Worm (Caenorhabditis elegans): ENCODE results near the gene T01H3.5.

The T01H3.5 gene

ce11 chrII:7892761-7893272 is 13.4 kb downstream of the T01H3.5 start, which contains the start of gene ptc-1:
Gene ptc-1, plus strand, starts transcription at chrII:7893222.
- no peak for TF ChIP-seq tra-4 (tag; optimal IDR thresholded peaks at IDR 0.05)
- no peak for TF ChIP-seq hmbx-1 (tag; optimal IDR thresholded peaks at IDR 0.05)
- no peak for TF ChIP-seq flt-1 (GFP tag; IDR thresholded peaks at IDR 0.05)
- no peak for TF ChIP-seq scrt-1 (GFP tag; IDR thresholded peaks at IDR 0.05)
- no peak for TF ChIP-seq pes-1 (GFP tag; IDR thresholded peaks at IDR 0.05)
- no peak for TF ChIP-seq ceh-13 (GFP tag; optimal IDR thresholded peaks at IDR 0.05)
- TF ChIP-seq F13C5.2 (tag; optimal IDR thresholded peaks at IDR 0.05), result no peak
- TF ChIP-seq ets-7 (tag; optimal IDR thresholded peaks at IDR 0.05), result no peak
- TF ChIP-seq tbx-37 (GFP tag; conservative IDR thresholded peaks at IDR 0.05), result no peak
- no peak for TF ChIP-seq tbx-11 (GFP tag; IDR thresholded peaks at IDR 0.05)
- TF ChIP-seq ama-1 (optimal IDR thresholded peaks at IDR 0.05), result no peak
- no peak for TF ChIP-seq aly-1 (tag; optimal IDR thresholded peaks at IDR 0.05)
- TF ChIP-seq sea-1 (GFP tag; conservative IDR thresholded peaks at IDR 0.05), result no peak
- TF ChIP-seq hnd-1 (tag; optimal IDR thresholded peaks at IDR 0.05), result no peak
- TF ChIP-seq B0310.2 (tag; optimal IDR thresholded peaks at IDR 0.05), result no peak
- TF ChIP-seq hmg-4 (GFP tag; optimal IDR thresholded peaks at IDR 0.05), result no peak
- no peak for TF ChIP-seq ceh-36 (tag; optimal IDR thresholded peaks at IDR 0.05)

ce11 chrII:7893648-7894047 is 14.2 kb downstream of the T01H3.5 start:
- TF ChIP-seq ama-1 (optimal IDR thresholded peaks at IDR 0.05) (no peak), hmg-4 (GFP tag; optimal IDR thresholded peaks at IDR 0.05) (no peak), scrt-1 (GFP tag; IDR thresholded peaks at IDR 0.05) (no peak), aly-1 (tag; optimal IDR thresholded peaks at IDR 0.05) (no peak), F13C5.2 (tag; optimal IDR thresholded peaks at IDR 0.05) (no peak), tbx-37 (GFP tag; conservative IDR thresholded peaks at IDR 0.05) (no peak), pes-1 (GFP tag; IDR thresholded peaks at IDR 0.05) (no peak), hmbx-1 (tag; optimal IDR thresholded peaks at IDR 0.05) (no peak), tbx-11 (GFP tag; IDR thresholded peaks at IDR 0.05) (no peak), tra-4 (tag; optimal IDR thresholded peaks at IDR 0.05) (no peak), hnd-1 (tag; optimal IDR thresholded peaks at IDR 0.05) (no peak), B0310.2 (tag; optimal IDR thresholded peaks at IDR 0.05) (no peak), ets-7 (tag; optimal IDR thresholded peaks at IDR 0.05) (no peak), sea-1 (GFP tag; conservative IDR thresholded peaks at IDR 0.05) (no peak), flt-1 (GFP tag; IDR thresholded peaks at IDR 0.05) (no peak), ceh-36 (tag; optimal IDR thresholded peaks at IDR 0.05) (no peak), ceh-13 (GFP tag; optimal IDR thresholded peaks at IDR 0.05) (no peak)

- TF ChIP-seq ceh-36 (tag; optimal IDR thresholded peaks at IDR 0.05) (no peak), flt-1 (GFP tag; IDR thresholded peaks at IDR 0.05) (no peak), hmg-4 (GFP tag; optimal IDR thresholded peaks at IDR 0.05) (no peak), ets-7 (tag; optimal IDR thresholded peaks at IDR 0.05) (no peak), tbx-11 (GFP tag; IDR thresholded peaks at IDR 0.05) (no peak), F13C5.2 (tag; optimal IDR thresholded peaks at IDR 0.05) (no peak), scrt-1 (GFP tag; IDR thresholded peaks at IDR 0.05) (no peak), sea-1 (GFP tag; conservative IDR thresholded peaks at IDR 0.05) (no peak), aly-1 (tag; optimal IDR thresholded peaks at IDR 0.05) (no peak)
Observed at ce11 chrII:7895190-7895589, 15.8 kb downstream of the T01H3.5 start.

ce11 chrII:7900190-7900672 is 20.8 kb downstream of the T01H3.5 start, which contains the start of gene rev-1:
Gene rev-1, plus strand, starts transcription at chrII:7900622.
- TF ChIP-seq scrt-1 (GFP tag; IDR thresholded peaks at IDR 0.05) (no peak), ama-1 (optimal IDR thresholded peaks at IDR 0.05) (no peak), B0310.2 (tag; optimal IDR thresholded peaks at IDR 0.05) (no peak), hnd-1 (tag; optimal IDR thresholded peaks at IDR 0.05) (no peak), tbx-11 (GFP tag; IDR thresholded peaks at IDR 0.05) (no peak), hmg-4 (GFP tag; optimal IDR thresholded peaks at IDR 0.05) (no peak)

- TF ChIP-seq tbx-37 (GFP tag; conservative IDR thresholded peaks at IDR 0.05), result no peak
- no peak for TF ChIP-seq sea-1 (GFP tag; conservative IDR thresholded peaks at IDR 0.05)
- no peak for TF ChIP-seq flt-1 (GFP tag; IDR thresholded peaks at IDR 0.05)
- TF ChIP-seq tra-4 (tag; optimal IDR thresholded peaks at IDR 0.05), result no peak
- no peak for TF ChIP-seq B0310.2 (tag; optimal IDR thresholded peaks at IDR 0.05)
- no peak for TF ChIP-seq aly-1 (tag; optimal IDR thresholded peaks at IDR 0.05)
- TF ChIP-seq pes-1 (GFP tag; IDR thresholded peaks at IDR 0.05), result no peak
- no peak for TF ChIP-seq tbx-11 (GFP tag; IDR thresholded peaks at IDR 0.05)
Observed at ce11 chrII:7900762-7901161, 21.3 kb downstream of the T01H3.5 start.

- no peak for TF ChIP-seq flt-1 (GFP tag; IDR thresholded peaks at IDR 0.05)
- TF ChIP-seq hnd-1 (tag; optimal IDR thresholded peaks at IDR 0.05), result no peak
- TF ChIP-seq tra-4 (tag; optimal IDR thresholded peaks at IDR 0.05), result no peak
- no peak for TF ChIP-seq ceh-36 (tag; optimal IDR thresholded peaks at IDR 0.05)
Observed at ce11 chrII:7901990-7902389, 22.6 kb downstream of the T01H3.5 start.

ce11 chrII:7907539-7907997 is 28.2 kb downstream of the T01H3.5 start, which contains the start of gene best-23:
Gene best-23, minus strand, starts transcription at chrII:7907589.
- TF ChIP-seq sea-1 (GFP tag; conservative IDR thresholded peaks at IDR 0.05) (no peak), tbx-11 (GFP tag; IDR thresholded peaks at IDR 0.05) (no peak), tra-4 (tag; optimal IDR thresholded peaks at IDR 0.05) (no peak), ceh-13 (GFP tag; optimal IDR thresholded peaks at IDR 0.05) (no peak), ceh-36 (tag; optimal IDR thresholded peaks at IDR 0.05) (no peak), scrt-1 (GFP tag; IDR thresholded peaks at IDR 0.05) (no peak), pes-1 (GFP tag; IDR thresholded peaks at IDR 0.05) (no peak), hnd-1 (tag; optimal IDR thresholded peaks at IDR 0.05) (no peak), F13C5.2 (tag; optimal IDR thresholded peaks at IDR 0.05) (no peak), hmbx-1 (tag; optimal IDR thresholded peaks at IDR 0.05) (no peak), flt-1 (GFP tag; IDR thresholded peaks at IDR 0.05) (no peak), ama-1 (optimal IDR thresholded peaks at IDR 0.05) (no peak), B0310.2 (tag; optimal IDR thresholded peaks at IDR 0.05) (no peak), ets-7 (tag; optimal IDR thresholded peaks at IDR 0.05) (no peak), hmg-4 (GFP tag; optimal IDR thresholded peaks at IDR 0.05) (no peak), tbx-37 (GFP tag; conservative IDR thresholded peaks at IDR 0.05) (no peak), aly-1 (tag; optimal IDR thresholded peaks at IDR 0.05) (no peak)

Measured in whole organism, early embryonic.